Fruit fly (Drosophila melanogaster): ENCODE data around the gene CG43739.

DNA sequence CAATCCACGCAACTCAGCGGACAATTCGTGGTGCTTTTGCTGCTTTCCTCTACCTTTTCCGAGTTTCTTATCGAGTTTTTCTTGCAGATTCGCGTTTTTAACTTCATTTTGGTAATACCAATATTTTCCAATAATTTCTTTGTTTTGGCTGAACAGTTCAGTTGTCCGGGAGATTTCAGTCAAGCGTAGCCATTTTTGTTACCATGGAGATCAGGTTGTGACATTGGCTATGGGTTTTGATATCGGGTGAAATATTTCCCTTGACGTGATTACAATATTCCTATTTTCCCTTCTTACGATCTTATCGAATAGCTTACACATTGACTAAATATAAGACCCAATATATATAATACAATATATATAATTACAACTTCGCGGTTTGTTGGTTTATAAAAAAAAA, 83.2 kb downstream of the CG43739 start, which contains the start of gene Oseg5:
- no peak for TF ChIP-seq Pif1B (GFP tag; optimal IDR thresholded peaks at IDR 0.05)
- no peak for TF ChIP-seq D1 (tag; optimal IDR thresholded peaks at IDR 0.05)
- no peak for TF ChIP-seq CG12605 (GFP tag; IDR thresholded peaks at IDR 0.05)
- TF ChIP-seq rn (GFP tag; IDR thresholded peaks at IDR 0.05), result no peak
- TF ChIP-seq CG10348 (GFP tag; IDR thresholded peaks at IDR 0.05), result no peak
- TF ChIP-seq CG9948 (tag; optimal IDR thresholded peaks at IDR 0.05), result no peak

Measured in whole organism, pupa.